Worm (Caenorhabditis elegans): ENCODE data around the gene F54B3.2.
A peak's percentile ranks its signal among the peaks of the same experiment; 100 is the strongest.

DNA sequence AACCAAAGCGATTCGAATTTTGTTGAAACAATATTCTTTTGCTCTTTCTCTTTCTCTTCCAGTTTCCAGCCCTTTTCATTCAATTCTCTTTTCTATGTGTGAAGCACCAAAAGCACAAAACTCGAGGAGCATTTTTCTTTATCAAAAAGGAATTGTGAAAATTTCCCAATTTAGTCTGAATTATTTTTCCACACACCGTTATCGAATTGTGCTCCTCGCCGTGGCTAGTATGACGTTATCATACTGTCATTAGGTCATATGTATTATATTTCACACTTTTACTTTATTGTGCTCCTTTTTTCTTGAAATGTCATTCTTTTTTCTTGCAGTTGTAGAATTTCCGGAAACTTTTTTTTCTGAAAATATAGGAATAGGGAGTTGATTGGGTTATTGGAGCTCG lies 48.3 kb downstream of the F54B3.2 start:
- TF ChIP-seq nhr-42 (GFP tag; IDR thresholded peaks at IDR 0.05) (no peak), T26A8.4 (GFP tag; IDR thresholded peaks at IDR 0.05) (no peak), lin-15B (tag; optimal IDR thresholded peaks at IDR 0.05) (no peak), ceh-82 (tag; optimal IDR thresholded peaks at IDR 0.05) (no peak), nhr-77 (tag; optimal IDR thresholded peaks at IDR 0.05) (peak; percentile 59), pqm-1 (tag; optimal IDR thresholded peaks at IDR 0.05) (peak; percentile 94)

Measured in whole organism, L4 larva.